Worm (Caenorhabditis elegans) whole organism, L2 larva: ENCODE measurements around the gene cbd-1.

Experiments used
- C34F6.9 ChIP-seq: fragments of 150-350 bp; optimal IDR thresholded peaks from 2 replicates; lab custom pipeline; 2014; ENCODE audit warnings: missing biosample characterization, missing genetic modification characterization
- Y55F3AM.14 ChIP-seq: fragments of 200-800 bp; sonication (Bioruptor generic); optimal IDR thresholded peaks from 2 replicates; lab custom pipeline; 2018; ENCODE audit warnings: mild to moderate bottlenecking, missing genetic modification characterization, missing compliant biosample characterization
- ceh-16 ChIP-seq: fragments of 150-350 bp; optimal IDR thresholded peaks from 2 replicates; lab custom pipeline; 2014; ENCODE audit warnings: missing biosample characterization, missing genetic modification characterization
- dmd-4 ChIP-seq: sonication (generic microtip); optimal IDR thresholded peaks from 2 replicates; lab custom pipeline; 2017; ENCODE audit warnings: missing biosample characterization, missing genetic modification characterization
- elt-1 ChIP-seq: fragments of 150-350 bp; optimal IDR thresholded peaks from 2 replicates; lab custom pipeline; 2014; ENCODE audit warnings: missing biosample characterization, missing genetic modification characterization
- elt-3 ChIP-seq: sonication (generic microtip); optimal IDR thresholded peaks from 2 replicates; lab custom pipeline; 2017; ENCODE audit warnings: missing biosample characterization, missing genetic modification characterization
- mab-5 ChIP-seq: fragments of 150-350 bp; optimal IDR thresholded peaks from 2 replicates; lab custom pipeline; 2014; ENCODE audit warnings: missing biosample characterization, missing genetic modification characterization
- nhr-12 ChIP-seq: fragments of 150-350 bp; optimal IDR thresholded peaks from 2 replicates; lab custom pipeline; 2014; ENCODE audit warnings: missing biosample characterization, missing genetic modification characterization
- nhr-23 ChIP-seq: fragments of 150-350 bp; optimal IDR thresholded peaks from 2 replicates; lab custom pipeline; 2014; ENCODE audit warnings: missing biosample characterization, missing genetic modification reagents, missing genetic modification characterization
- unc-39 ChIP-seq: fragments of 150-350 bp; optimal IDR thresholded peaks from 2 replicates; lab custom pipeline; 2014; ENCODE audit warnings: missing biosample characterization, missing genetic modification characterization
- zag-1 ChIP-seq: fragments of 150-350 bp; optimal IDR thresholded peaks from 2 replicates; lab custom pipeline; 2014; ENCODE audit warnings: missing biosample characterization, missing genetic modification characterization

DNA sequence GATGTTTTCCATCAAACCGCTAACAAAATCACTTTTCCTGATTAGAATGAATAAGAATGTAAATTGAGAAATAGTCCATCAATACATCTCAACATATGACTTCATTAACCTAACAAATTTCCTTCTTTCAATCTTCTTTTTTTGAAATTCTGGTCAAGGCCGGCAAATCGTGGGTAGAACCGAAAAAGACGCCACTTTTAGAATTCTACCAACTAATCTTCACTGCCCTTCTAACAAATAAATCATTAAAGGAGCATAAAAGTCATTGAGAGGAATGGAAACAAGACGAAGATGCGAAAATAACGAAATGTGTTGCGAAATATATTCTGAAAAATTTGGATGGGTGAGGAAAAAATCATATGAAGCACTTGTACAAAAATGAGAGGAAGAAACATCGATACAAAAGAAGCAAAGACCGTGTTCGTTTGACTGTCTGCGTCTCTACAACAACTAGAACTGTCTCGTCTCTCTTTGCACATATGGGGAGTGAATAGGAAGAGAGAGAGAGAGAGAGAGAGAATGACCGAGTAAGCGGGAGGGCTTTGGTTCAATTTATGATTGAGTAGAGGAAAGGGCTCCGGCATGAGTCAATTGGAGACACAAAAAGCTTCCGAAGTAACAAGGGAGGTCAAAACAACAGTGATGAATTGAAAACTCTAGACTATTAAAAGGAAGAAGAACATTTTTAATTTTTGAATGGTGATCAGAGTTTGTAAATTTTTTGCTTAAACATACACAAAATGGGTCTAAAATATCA lies 8.8 kb upstream of the cbd-1 start:
- TF ChIP-seq ceh-16 (no peak), elt-3 (tag; lab: Kevin White, UChicago) (no peak), elt-1 (no peak), unc-39 (tag; lab: Kevin White, UChicago) (no peak), zag-1 (tag; lab: Kevin White, UChicago) (no peak), mab-5 (tag; lab: Kevin White, UChicago) (no peak), Y55F3AM.14 (GFP tag; lab: Kevin White, UChicago) (no peak), C34F6.9 (peak; percentile 43), dmd-4 (tag; lab: Kevin White, UChicago) (no peak), nhr-12 (tag; lab: Kevin White, UChicago) (no peak), nhr-23 (tag; lab: Kevin White, UChicago) (no peak)
